Fruit fly (Drosophila melanogaster) whole organism, embryonic: ENCODE results near the gene Cyp311a1.

Source experiments
- Bgb ChIP-seq: fragments of 200-800 bp; sonication (Bioruptor generic); IDR thresholded peaks from 2 replicates; pipeline ENCODE4 v1.3.6; 2022; ENCODE audit warnings: missing biosample characterization, missing genetic modification characterization; ENCODE audit not compliant: partially characterized antibody
- CG12219 ChIP-seq: fragments of 200-800 bp; sonication (Bioruptor generic); optimal IDR thresholded peaks from 3 replicates; lab custom pipeline; 2018; ENCODE audit warnings: missing biosample characterization, mild to moderate bottlenecking, missing genetic modification characterization
- CG14860 ChIP-seq: fragments of 200-800 bp; sonication (Bioruptor generic); IDR thresholded peaks from 3 replicates; pipeline ENCODE4 v1.3.6; 2022; ENCODE audit warnings: missing biosample characterization, missing genetic modification characterization; ENCODE audit not compliant: partially characterized antibody
- CG16813 ChIP-seq: fragments of 200-800 bp; sonication (Bioruptor generic); IDR thresholded peaks from 3 replicates; pipeline ENCODE4 v1.3.6; 2022; ENCODE audit warnings: missing biosample characterization, missing genetic modification characterization; ENCODE audit not compliant: partially characterized antibody
- CG18011 ChIP-seq: fragments of 200-800 bp; sonication (Bioruptor generic); optimal IDR thresholded peaks from 2 replicates; lab custom pipeline; 2017; ENCODE audit warnings: missing biosample characterization, missing genetic modification characterization, mild to moderate bottlenecking, moderate library complexity, missing genotype
- CG2129 ChIP-seq: fragments of 200-800 bp; sonication (Bioruptor generic); IDR thresholded peaks from 2 replicates; pipeline ENCODE4 v1.3.6; 2022; ENCODE audit warnings: missing biosample characterization, missing genetic modification characterization; ENCODE audit not compliant: partially characterized antibody
- CG2875 ChIP-seq: fragments of 200-800 bp; sonication (Bioruptor generic); optimal IDR thresholded peaks from 2 replicates; lab custom pipeline; 2017; ENCODE audit warnings: missing biosample characterization, mild to moderate bottlenecking, missing genetic modification characterization, missing genetic modification reagents
- CG34224 ChIP-seq: fragments of 200-800 bp; sonication (Bioruptor generic); IDR thresholded peaks from 3 replicates; pipeline ENCODE4 v1.3.6; 2022; ENCODE audit warnings: missing biosample characterization, missing genetic modification characterization; ENCODE audit not compliant: partially characterized antibody
- CG42726 ChIP-seq: fragments of 200-800 bp; sonication (Bioruptor generic); IDR thresholded peaks from 2 replicates; pipeline ENCODE4 v1.3.6; 2022; ENCODE audit warnings: missing biosample characterization, missing genetic modification characterization; ENCODE audit not compliant: partially characterized antibody
- CG6791 ChIP-seq: fragments of 200-800 bp; sonication (Bioruptor generic); IDR thresholded peaks from 3 replicates; pipeline ENCODE4 v1.3.6; 2022; ENCODE audit warnings: missing biosample characterization, missing genetic modification characterization; ENCODE audit not compliant: partially characterized antibody
- CG6854 ChIP-seq: fragments of 200-800 bp; sonication (Bioruptor generic); optimal IDR thresholded peaks from 3 replicates; lab custom pipeline; 2017; ENCODE audit warnings: missing biosample characterization, mild to moderate bottlenecking, missing genetic modification characterization
- CG7963 ChIP-seq: fragments of 200-800 bp; sonication (Bioruptor generic); IDR thresholded peaks from 3 replicates; pipeline ENCODE4 v1.3.6; 2022; ENCODE audit warnings: missing biosample characterization, missing genetic modification characterization; ENCODE audit not compliant: partially characterized antibody
- CG9215 ChIP-seq: fragments of 200-800 bp; sonication (Bioruptor generic); IDR thresholded peaks from 2 replicates; pipeline ENCODE4 v1.3.6; 2022; ENCODE audit warnings: missing biosample characterization, missing genetic modification characterization
- CrebB ChIP-seq: fragments of 200-800 bp; sonication (Bioruptor generic); optimal IDR thresholded peaks from 3 replicates; lab custom pipeline; 2018; ENCODE audit warnings: missing biosample characterization, mild to moderate bottlenecking, missing genetic modification characterization
- Dll ChIP-seq: fragments of 200-800 bp; sonication (Bioruptor generic); IDR thresholded peaks from 4 replicates; pipeline ENCODE4 v1.3.6; 2022; ENCODE audit warnings: missing biosample characterization, missing genetic modification characterization; ENCODE audit not compliant: partially characterized antibody
- Doc3 ChIP-seq: fragments of 200-800 bp; sonication (Bioruptor generic); IDR thresholded peaks from 3 replicates; pipeline ENCODE4 v1.3.6; 2022; ENCODE audit warnings: missing biosample characterization, missing genetic modification characterization; ENCODE audit not compliant: partially characterized antibody
- Dp ChIP-seq: fragments of 200-800 bp; sonication (Bioruptor generic); optimal IDR thresholded peaks from 2 replicates; lab custom pipeline; 2018; ENCODE audit warnings: missing biosample characterization, mild to moderate bottlenecking, missing genetic modification characterization, moderate library complexity
- E2f2 ChIP-seq: fragments of 200-800 bp; sonication (Bioruptor generic); IDR thresholded peaks from 2 replicates; pipeline ENCODE4 v1.3.6; 2022; ENCODE audit warnings: missing biosample characterization, missing genetic modification characterization
- Ets65A ChIP-seq: fragments of 200-800 bp; sonication (Bioruptor generic); peaks from one replicate; lab custom pipeline; 2016; ENCODE audit warnings: missing biosample characterization, missing genetic modification characterization
- HLH4C ChIP-seq: fragments of 200-800 bp; sonication (Bioruptor generic); IDR thresholded peaks from 3 replicates; pipeline ENCODE4 v1.3.6; 2022; ENCODE audit warnings: missing biosample characterization, missing genetic modification characterization; ENCODE audit not compliant: partially characterized antibody
- Lhr ChIP-seq: fragments of 200-800 bp; sonication (Bioruptor generic); optimal IDR thresholded peaks from 3 replicates; lab custom pipeline; 2017; ENCODE audit warnings: mild to moderate bottlenecking, missing biosample characterization, missing genetic modification reagents, missing genetic modification characterization
- MBD-R2 ChIP-seq: fragments of 200-800 bp; sonication (Bioruptor generic); IDR thresholded peaks from 2 replicates; pipeline ENCODE4 v1.3.6; 2022; ENCODE audit warnings: missing biosample characterization, missing genetic modification characterization
- Scr ChIP-seq: fragments of 200-800 bp; sonication (Bioruptor generic); IDR thresholded peaks from 2 replicates; pipeline ENCODE4 v1.3.6; 2022; ENCODE audit warnings: missing biosample characterization, missing genetic modification characterization; ENCODE audit not compliant: partially characterized antibody
- Sin3A ChIP-seq: fragments of >200 bp; optimal IDR thresholded peaks from 2 replicates; lab custom pipeline; 2018
- Sry-δ ChIP-seq: fragments of 200-800 bp; sonication (Bioruptor generic); optimal IDR thresholded peaks from 2 replicates; lab custom pipeline; 2016; ENCODE audit warnings: missing biosample characterization, missing genetic modification characterization
- Xbp1 ChIP-seq: fragments of 200-800 bp; sonication (Bioruptor generic); optimal IDR thresholded peaks from 3 replicates; lab custom pipeline; 2016; ENCODE audit warnings: missing biosample characterization, mild to moderate bottlenecking, missing genetic modification characterization
- ato ChIP-seq: fragments of 200-800 bp; sonication (Bioruptor generic); IDR thresholded peaks from 2 replicates; pipeline ENCODE4 v1.3.6; 2022; ENCODE audit warnings: missing biosample characterization, missing genetic modification characterization; ENCODE audit not compliant: partially characterized antibody
- bbx ChIP-seq: fragments of 200-800 bp; sonication (Bioruptor generic); IDR thresholded peaks from 2 replicates; pipeline ENCODE4 v1.3.6; 2022; ENCODE audit warnings: missing biosample characterization, missing genetic modification characterization; ENCODE audit not compliant: partially characterized antibody
- cad ChIP-seq: fragments of >200 bp; optimal IDR thresholded peaks from 2 replicates; lab custom pipeline; 2017; ENCODE audit warnings: missing biosample characterization, missing genetic modification characterization
- chinmo ChIP-seq: fragments of 200-800 bp; sonication (Bioruptor generic); IDR thresholded peaks from 4 replicates; pipeline ENCODE4 v1.3.6; 2022; ENCODE audit warnings: missing biosample characterization, missing genetic modification characterization; ENCODE audit not compliant: partially characterized antibody
- fd3F ChIP-seq: fragments of 200-800 bp; sonication (Bioruptor generic); optimal IDR thresholded peaks from 2 replicates; lab custom pipeline; 2018; ENCODE audit warnings: missing biosample characterization, mild to moderate bottlenecking, missing genetic modification characterization, moderate library complexity
- h ChIP-seq: fragments of >200 bp; optimal IDR thresholded peaks from 2 replicates; lab custom pipeline; 2017
- hbn ChIP-seq: fragments of 200-800 bp; sonication (Bioruptor generic); IDR thresholded peaks from 2 replicates; pipeline ENCODE4 v1.3.6; 2022; ENCODE audit warnings: missing biosample characterization, missing genetic modification characterization; ENCODE audit not compliant: partially characterized antibody
- inv ChIP-seq: fragments of 200-800 bp; sonication (Bioruptor generic); IDR thresholded peaks from 2 replicates; pipeline ENCODE4 v1.3.6; 2022; ENCODE audit warnings: missing biosample characterization, missing genetic modification characterization; ENCODE audit not compliant: partially characterized antibody
- knrl ChIP-seq: fragments of 200-800 bp; sonication (Bioruptor generic); IDR thresholded peaks from 3 replicates; pipeline ENCODE4 v1.3.6; 2022; ENCODE audit warnings: missing biosample characterization, missing genetic modification characterization; ENCODE audit not compliant: partially characterized antibody
- mld ChIP-seq: fragments of 200-800 bp; sonication (Bioruptor generic); IDR thresholded peaks from 3 replicates; pipeline ENCODE4 v1.3.6; 2022; ENCODE audit warnings: missing biosample characterization, missing genetic modification characterization; ENCODE audit not compliant: partially characterized antibody
- nerfin-2 ChIP-seq: fragments of 200-800 bp; sonication (Bioruptor generic); IDR thresholded peaks from 2 replicates; pipeline ENCODE4 v1.3.6; 2022; ENCODE audit warnings: missing biosample characterization, missing genetic modification characterization; ENCODE audit not compliant: partially characterized antibody
- row ChIP-seq: fragments of 200-800 bp; sonication (Bioruptor generic); IDR thresholded peaks from 3 replicates; pipeline ENCODE4 v1.3.6; 2022; ENCODE audit warnings: missing biosample characterization, missing genetic modification characterization
- sna ChIP-seq: fragments of 200-800 bp; sonication (Bioruptor generic); IDR thresholded peaks from 2 replicates; pipeline ENCODE4 v1.3.6; 2022; ENCODE audit warnings: missing biosample characterization, missing genetic modification characterization; ENCODE audit not compliant: partially characterized antibody
- sqz ChIP-seq: fragments of 200-800 bp; sonication (Bioruptor generic); optimal IDR thresholded peaks from 3 replicates; lab custom pipeline; 2018; ENCODE audit warnings: missing biosample characterization, mild to moderate bottlenecking, missing genetic modification characterization
- sr ChIP-seq: fragments of 200-800 bp; sonication (Bioruptor generic); IDR thresholded peaks from 3 replicates; pipeline ENCODE4 v1.3.6; 2022; ENCODE audit warnings: missing biosample characterization, missing genetic modification characterization
- stwl ChIP-seq: fragments of 200-800 bp; sonication (Bioruptor generic); optimal IDR thresholded peaks from 3 replicates; lab custom pipeline; 2018; ENCODE audit warnings: missing biosample characterization, mild to moderate bottlenecking, missing genetic modification characterization, moderate library complexity
- tna ChIP-seq: fragments of 200-800 bp; sonication (Bioruptor generic); IDR thresholded peaks from 2 replicates; pipeline ENCODE4 v1.3.6; 2022; ENCODE audit warnings: missing biosample characterization, missing genetic modification characterization; ENCODE audit not compliant: partially characterized antibody
- unc-4 ChIP-seq: fragments of 200-800 bp; sonication (Bioruptor generic); IDR thresholded peaks from 2 replicates; pipeline ENCODE4 v1.3.6; 2022; ENCODE audit warnings: missing biosample characterization, missing genetic modification characterization; ENCODE audit not compliant: partially characterized antibody
- usp ChIP-seq: fragments of >200 bp; optimal IDR thresholded peaks from 2 replicates; lab custom pipeline; 2017; ENCODE audit warnings: missing biosample characterization, missing genetic modification characterization
- vnd ChIP-seq: fragments of 200-800 bp; sonication (Bioruptor generic); IDR thresholded peaks from 3 replicates; pipeline ENCODE4 v1.3.6; 2022; ENCODE audit warnings: missing biosample characterization, missing genetic modification characterization; ENCODE audit not compliant: partially characterized antibody
- zen2 ChIP-seq: fragments of 200-800 bp; sonication (Bioruptor generic); IDR thresholded peaks from 3 replicates; pipeline ENCODE4 v1.3.6; 2022; ENCODE audit warnings: missing biosample characterization, missing genetic modification characterization; ENCODE audit not compliant: partially characterized antibody

The Cyp311a1 gene

DNA sequence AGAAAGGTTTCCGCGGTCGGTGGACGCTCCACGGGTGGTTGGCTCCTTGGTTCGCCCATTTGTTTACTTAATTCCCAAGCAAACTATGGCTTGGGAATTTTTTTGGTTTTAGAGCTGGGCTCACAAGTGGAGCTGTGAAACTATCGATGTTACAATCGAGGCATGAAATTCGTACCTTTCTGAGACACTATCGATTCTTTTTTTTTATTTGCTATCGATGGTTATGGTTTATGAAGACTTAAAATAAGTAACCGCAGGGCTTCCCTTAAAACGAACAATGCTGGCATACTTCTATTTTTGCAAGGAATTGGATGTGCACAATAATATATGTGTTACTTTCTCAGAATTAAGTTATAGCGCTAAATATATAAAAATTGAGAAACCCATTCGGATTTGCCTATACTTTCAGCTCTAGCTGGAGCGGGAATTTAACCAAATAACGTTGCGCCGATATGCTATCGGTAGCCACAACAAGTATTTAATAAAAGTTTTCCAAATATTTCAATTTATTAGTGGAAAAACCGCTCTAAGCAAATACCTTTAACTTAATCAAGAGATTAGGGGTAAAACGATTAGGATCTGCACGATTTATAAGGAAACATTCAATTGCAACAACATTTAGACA, 13.3 kb downstream of the Cyp311a1 start, which contains the start of gene Chrac-16:
Gene Chrac-16 (minus strand): TSS at position 147 of the 625 bp plus-strand sequence.
- TF ChIP-seq sqz (GFP tag; lab: Kevin White, UChicago) (peak; percentile 19), Lhr (GFP tag; lab: Kevin White, UChicago) (no peak), nerfin-2 (peak; percentile 69), sr (GFP tag; lab: Robert Waterston, UW) (no peak), bbx (GFP tag; lab: Robert Waterston, UW) (peak; percentile 86), CrebB (no peak), CG7963 (GFP tag; lab: Robert Waterston, UW) (peak; percentile 63; the same call in 2 of the 3 replicates), unc-4 (GFP tag; lab: Robert Waterston, UW) (peak; percentile 70), sna (GFP tag; lab: Robert Waterston, UW) (peak; percentile 70), ato (GFP tag; lab: Robert Waterston, UW) (peak; percentile 70), hbn (GFP tag; lab: Robert Waterston, UW) (peak; percentile 62), knrl (GFP tag; lab: Robert Waterston, UW) (peak; percentile 80), Doc3 (peak; percentile 67), CG2129 (GFP tag; lab: Robert Waterston, UW) (peak; percentile 60), CG42726 (peak; percentile 54; the same call in 1 of the 2 replicates), Scr (GFP tag; lab: Robert Waterston, UW) (peak; percentile 78), stwl (tag; lab: Kevin White, UChicago) (peak; percentile 38), Sin3A (lab: Kevin White, UChicago) (peak; percentile 45), E2f2 (GFP tag; lab: Robert Waterston, UW) (peak; percentile 7; the same call in 1 of the 2 replicates), mld (GFP tag; lab: Robert Waterston, UW) (peak; percentile 53; the same call in 1 of the 3 replicates), cad (no peak), h (lab: Kevin White, UChicago) (no peak), MBD-R2 (GFP tag; lab: Robert Waterston, UW) (peak; percentile 55), Sry-δ (peak; percentile 83), zen2 (GFP tag; lab: Robert Waterston, UW) (peak; percentile 73), CG14860 (peak; percentile 78), CG2875 (GFP tag; lab: Kevin White, UChicago) (no peak), Xbp1 (GFP tag; lab: Kevin White, UChicago) (no peak), CG12219 (GFP tag; lab: Kevin White, UChicago) (no peak), row (GFP tag; lab: Robert Waterston, UW) (peak; percentile 37; the same call in 2 of the 3 replicates), chinmo (GFP tag; lab: Robert Waterston, UW) (peak; percentile 79; the same call in 3 of the 4 replicates), CG6791 (GFP tag; lab: Robert Waterston, UW) (peak; percentile 84), CG34224 (GFP tag; lab: Robert Waterston, UW) (peak; percentile 61), usp (no peak), Dll (GFP tag; lab: Robert Waterston, UW) (peak; percentile 78), CG18011 (GFP tag; lab: Kevin White, UChicago) (no peak), inv (peak; percentile 77), tna (peak; percentile 70), CG9215 (no peak), fd3F (GFP tag; lab: Kevin White, UChicago) (no peak), CG16813 (GFP tag; lab: Robert Waterston, UW) (peak; percentile 83), CG6854 (GFP tag; lab: Kevin White, UChicago) (no peak), Ets65A (peak; percentile 9), vnd (GFP tag; lab: Robert Waterston, UW) (peak; percentile 80), Dp (GFP tag; lab: Kevin White, UChicago) (peak; percentile 11), HLH4C (GFP tag; lab: Robert Waterston, UW) (peak; percentile 70), Bgb (GFP tag; lab: Robert Waterston, UW) (peak; percentile 81)
